Fruit fly (Drosophila melanogaster): ENCODE data around the gene CG10749.

DNA sequence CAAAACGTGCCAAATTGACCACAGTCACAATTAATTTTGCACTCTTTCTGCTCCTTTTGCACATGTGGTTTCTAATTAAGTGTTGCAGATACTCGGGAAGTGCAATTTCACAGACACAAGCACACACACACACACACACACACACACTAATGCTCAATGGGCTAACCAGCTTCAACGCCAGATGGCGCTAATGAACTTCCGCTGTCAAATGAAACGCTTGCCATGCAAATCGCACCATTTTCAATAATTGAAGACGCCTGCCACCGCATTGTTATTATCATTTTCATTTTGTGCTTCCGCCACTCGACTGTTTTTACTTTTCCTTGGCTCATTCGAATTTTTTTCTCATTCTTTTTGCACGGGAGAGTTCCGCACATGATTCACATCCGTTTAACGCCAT, 22.9 kb upstream of the CG10749 start:
- TF ChIP-seq CG7045 (GFP tag; optimal IDR thresholded peaks at IDR 0.05) (no peak), CG7101 (tag; optimal IDR thresholded peaks at IDR 0.05) (no peak), Hr96 (GFP tag; optimal IDR thresholded peaks at IDR 0.05) (no peak), Mnt (GFP tag; optimal IDR thresholded peaks at IDR 0.05) (no peak), kay (GFP tag; ENCODE audit: borderline replicate concordance) (no peak), CG1620 (GFP tag; optimal IDR thresholded peaks at IDR 0.05) (no peak), Crg-1 (GFP tag; optimal IDR thresholded peaks at IDR 0.05) (no peak), toe (GFP tag; optimal IDR thresholded peaks at IDR 0.05) (no peak), tj (GFP tag; optimal IDR thresholded peaks at IDR 0.05) (no peak), CG11617 (GFP tag; optimal IDR thresholded peaks at IDR 0.05) (no peak), Clk (GFP tag; optimal IDR thresholded peaks at IDR 0.05) (no peak)
